Worm (Caenorhabditis elegans): ENCODE data around the gene fbxa-22.

Gene fbxa-22

ce11 chrIII:946250-946725, 7.6 kb downstream of the fbxa-22 start, which contains the start of gene fbxa-60:
Gene fbxa-60, minus strand, starts transcription at chrIII:946300.
- TF ChIP-seq unc-86 (tag; optimal IDR thresholded peaks at IDR 0.05): no peak
- TF ChIP-seq pax-1 (tag; optimal IDR thresholded peaks at IDR 0.05): no peak
- TF ChIP-seq ceh-31 (tag; optimal IDR thresholded peaks at IDR 0.05): no peak
- TF ChIP-seq fkh-10 (GFP tag; optimal IDR thresholded peaks at IDR 0.05): no peak
- TF ChIP-seq ceh-2 (tag; optimal IDR thresholded peaks at IDR 0.05): no peak
- no peak for TF ChIP-seq odd-2 (tag; optimal IDR thresholded peaks at IDR 0.05)
- no peak for TF ChIP-seq K02D7.2 (tag; optimal IDR thresholded peaks at IDR 0.05)
- no peak for TF ChIP-seq dmd-4 (tag; optimal IDR thresholded peaks at IDR 0.05; ENCODE audit: borderline replicate concordance)
- TF ChIP-seq ceh-9 (tag; optimal IDR thresholded peaks at IDR 0.05): no peak
- no peak for TF ChIP-seq pha-4 (tag; optimal IDR thresholded peaks at IDR 0.05)
- no peak for TF ChIP-seq hlh-15 (tag; optimal IDR thresholded peaks at IDR 0.05)

- TF ChIP-seq ttx-3 (tag; optimal IDR thresholded peaks at IDR 0.05) (no peak), ceh-34 (tag; optimal IDR thresholded peaks at IDR 0.05) (no peak), fax-1 (tag; optimal IDR thresholded peaks at IDR 0.05) (no peak), ceh-14 (tag; optimal IDR thresholded peaks at IDR 0.05) (no peak), madf-2 (tag; optimal IDR thresholded peaks at IDR 0.05) (no peak), ceh-2 (tag; optimal IDR thresholded peaks at IDR 0.05) (no peak), ceh-6 (GFP tag; optimal IDR thresholded peaks at IDR 0.05) (no peak), ceh-18 (tag; optimal IDR thresholded peaks at IDR 0.05) (no peak), hlh-6 (tag; optimal IDR thresholded peaks at IDR 0.05) (no peak), gmeb-2 (tag; optimal IDR thresholded peaks at IDR 0.05) (no peak)
Measured at ce11 chrIII:950472-950871, 11.8 kb downstream of the fbxa-22 start, which contains the start of the genes fbxa-67 and fbxa-11. Gene fbxa-67, minus strand, starts transcription at chrIII:950670. Gene fbxa-11, plus strand, starts transcription at chrIII:950869.

- TF ChIP-seq ztf-16 (tag; optimal IDR thresholded peaks at IDR 0.05) (no peak), lim-6 (tag; optimal IDR thresholded peaks at IDR 0.05) (no peak)
Measured at ce11 chrIII:952184-952583, 13.5 kb downstream of the fbxa-22 start, which contains the start of gene fbxa-10. Gene fbxa-10, plus strand, starts transcription at chrIII:952390.

- TF ChIP-seq hlh-30 (tag; optimal IDR thresholded peaks at IDR 0.05; ENCODE audit: insufficient read depth) (no peak), ceh-31 (tag; optimal IDR thresholded peaks at IDR 0.05) (no peak), eyg-1 (tag; optimal IDR thresholded peaks at IDR 0.05) (no peak), ceh-34 (tag; optimal IDR thresholded peaks at IDR 0.05) (no peak), sdc-2 (tag; optimal IDR thresholded peaks at IDR 0.05) (no peak), elt-4 (tag; optimal IDR thresholded peaks at IDR 0.05) (no peak), ceh-48 (tag; optimal IDR thresholded peaks at IDR 0.05) (no peak), hlh-6 (tag; optimal IDR thresholded peaks at IDR 0.05) (no peak), nhr-11 (tag; optimal IDR thresholded peaks at IDR 0.05) (no peak), tbx-7 (tag; optimal IDR thresholded peaks at IDR 0.05) (no peak), hlh-8 (tag; optimal IDR thresholded peaks at IDR 0.05) (no peak), ceh-45 (GFP tag; IDR thresholded peaks at IDR 0.05) (no peak), ets-4 (tag; optimal IDR thresholded peaks at IDR 0.05) (no peak), ceh-22 (tag; optimal IDR thresholded peaks at IDR 0.05) (no peak), syd-9 (tag; optimal IDR thresholded peaks at IDR 0.05) (no peak), lim-6 (tag; optimal IDR thresholded peaks at IDR 0.05) (no peak), fkh-10 (GFP tag; optimal IDR thresholded peaks at IDR 0.05) (no peak), unc-86 (tag; optimal IDR thresholded peaks at IDR 0.05) (no peak), ceh-6 (GFP tag; optimal IDR thresholded peaks at IDR 0.05) (no peak)
Measured at ce11 chrIII:954553-954952, 15.9 kb downstream of the fbxa-22 start, which contains the start of the genes T12B5.15 and T12B5.14. Gene T12B5.15, minus strand, starts transcription at chrIII:954653. Gene T12B5.14, plus strand, starts transcription at chrIII:954873.

- no peak for TF ChIP-seq ceh-2 (tag; optimal IDR thresholded peaks at IDR 0.05)
- TF ChIP-seq ceh-19 (GFP tag; optimal IDR thresholded peaks at IDR 0.05): no peak
- no peak for TF ChIP-seq nfya-1 (tag; optimal IDR thresholded peaks at IDR 0.05)
- no peak for TF ChIP-seq ceh-24 (tag; optimal IDR thresholded peaks at IDR 0.05)
- no peak for TF ChIP-seq hlh-8 (tag; optimal IDR thresholded peaks at IDR 0.05)
- TF ChIP-seq hlh-15 (tag; optimal IDR thresholded peaks at IDR 0.05): no peak
- no peak for TF ChIP-seq tbx-7 (tag; optimal IDR thresholded peaks at IDR 0.05)
- TF ChIP-seq mec-3 (tag; optimal IDR thresholded peaks at IDR 0.05; ENCODE audit: borderline replicate concordance): no peak
- TF ChIP-seq ceh-18 (tag; optimal IDR thresholded peaks at IDR 0.05): no peak
- TF ChIP-seq ceh-22 (tag; optimal IDR thresholded peaks at IDR 0.05): no peak
- no peak for TF ChIP-seq ztf-16 (tag; optimal IDR thresholded peaks at IDR 0.05)
- TF ChIP-seq pqm-1 (tag; optimal IDR thresholded peaks at IDR 0.05): no peak
- TF ChIP-seq ceh-31 (tag; optimal IDR thresholded peaks at IDR 0.05): no peak
- TF ChIP-seq lim-6 (tag; optimal IDR thresholded peaks at IDR 0.05): no peak
- no peak for TF ChIP-seq F13H6.1 (tag; optimal IDR thresholded peaks at IDR 0.05)
- TF ChIP-seq pros-1 (tag; optimal IDR thresholded peaks at IDR 0.05): no peak
- TF ChIP-seq fkh-10 (GFP tag; optimal IDR thresholded peaks at IDR 0.05): no peak
Measured at ce11 chrIII:955981-956380, 17.3 kb downstream of the fbxa-22 start, which contains the start of gene fbxa-54. Gene fbxa-54, plus strand, starts transcription at chrIII:956334.

Measured in whole organism, late embryonic.